Worm (Caenorhabditis elegans): ENCODE measurements around the gene pkg-2.

DNA sequence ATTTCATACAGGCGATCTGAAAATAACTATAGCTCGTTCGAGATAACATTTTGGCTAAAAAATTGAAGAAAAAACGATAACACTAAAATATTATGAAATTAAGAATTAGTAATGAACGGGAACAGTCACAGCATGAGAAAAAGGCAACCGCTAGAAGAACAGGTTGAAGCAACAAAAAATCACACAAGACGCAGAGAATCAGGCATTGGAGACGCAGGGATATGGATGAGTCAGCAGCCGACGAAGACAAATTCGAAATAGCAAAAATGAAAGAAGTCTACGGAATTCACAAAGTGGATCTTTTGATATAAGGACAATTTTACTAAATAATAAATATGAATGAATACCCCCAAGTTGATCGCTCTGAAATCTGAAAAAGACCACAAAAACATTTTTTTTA lies 10.2 kb upstream of the pkg-2 start, which contains the start of gene tag-77:
- no peak for TF ChIP-seq rnt-1 (tag; optimal IDR thresholded peaks at IDR 0.05)
- TF ChIP-seq K02D7.2 (tag; optimal IDR thresholded peaks at IDR 0.05): no peak
- TF ChIP-seq dve-1 (tag; optimal IDR thresholded peaks at IDR 0.05): no peak
- no peak for TF ChIP-seq fkh-6 (tag; optimal IDR thresholded peaks at IDR 0.05)
- no peak for TF ChIP-seq hlh-30 (tag; optimal IDR thresholded peaks at IDR 0.05; ENCODE audit: insufficient read depth)
- no peak for TF ChIP-seq ref-2 (tag; optimal IDR thresholded peaks at IDR 0.05)
- TF ChIP-seq dmd-4 (tag; optimal IDR thresholded peaks at IDR 0.05; ENCODE audit: borderline replicate concordance): no peak
- TF ChIP-seq nhr-11 (tag; optimal IDR thresholded peaks at IDR 0.05): no peak
- no peak for TF ChIP-seq sox-4 (tag; optimal IDR thresholded peaks at IDR 0.05)
- TF ChIP-seq hlh-15 (tag; optimal IDR thresholded peaks at IDR 0.05): no peak

Data from whole organism, late embryonic.